Worm (Caenorhabditis elegans) whole organism, L1 larva: ENCODE measurements around the gene C35C5.9.

Experiments used
- C04F5.9 ChIP-seq: sonication (generic microtip); optimal IDR thresholded peaks from 2 replicates; lab custom pipeline; 2016; ENCODE audit warnings: missing genetic modification characterization, missing compliant biosample characterization
- C16A3.4 ChIP-seq: fragments of 150-350 bp; optimal IDR thresholded peaks from 2 replicates; lab custom pipeline; 2014; ENCODE audit warnings: missing biosample characterization, missing genetic modification characterization
- C34B4.2 ChIP-seq: sonication (generic microtip); optimal IDR thresholded peaks from 2 replicates; lab custom pipeline; 2017; ENCODE audit warnings: mild to moderate bottlenecking, missing genetic modification characterization, missing compliant biosample characterization
- F16B12.6 ChIP-seq: fragments of 150-350 bp; optimal IDR thresholded peaks from 2 replicates; lab custom pipeline; 2014; ENCODE audit warnings: missing biosample characterization, missing genetic modification characterization
- Y116A8C.19 ChIP-seq: sonication (generic microtip); optimal IDR thresholded peaks from 2 replicates; lab custom pipeline; 2016; ENCODE audit warnings: missing compliant biosample characterization, missing genetic modification characterization, borderline replicate concordance
- alr-1 ChIP-seq: fragments of 200-800 bp; sonication (Bioruptor generic); optimal IDR thresholded peaks from 2 replicates; lab custom pipeline; 2018; ENCODE audit warnings: borderline replicate concordance, mild to moderate bottlenecking, missing genetic modification characterization, missing compliant biosample characterization
- aly-2 ChIP-seq: fragments of 150-350 bp; optimal IDR thresholded peaks from 2 replicates; lab custom pipeline; 2014; ENCODE audit warnings: missing biosample characterization, missing genetic modification characterization
- ceh-82 ChIP-seq, 3 experiments: fragments of 150-350 bp in 1 of 3; sonication (generic microtip) in 2 of 3; optimal IDR thresholded peaks; 2 replicates each; lab custom pipeline; 2014 to 2017; ENCODE audit warnings: missing biosample characterization in 3 of 3, missing genetic modification characterization in 3 of 3
- ceh-88 ChIP-seq: fragments of 200-800 bp; sonication (Bioruptor generic); IDR thresholded peaks from 2 replicates; pipeline ENCODE4 v1.3.6; 2022; ENCODE audit warnings: missing genetic modification characterization, missing compliant biosample characterization
- dsc-1 ChIP-seq: sonication (generic microtip); optimal IDR thresholded peaks from 2 replicates; lab custom pipeline; 2016; ENCODE audit warnings: mild to moderate bottlenecking, missing genetic modification characterization, missing compliant biosample characterization
- efl-1 ChIP-seq, 4 experiments: fragments of 150-350 bp; optimal IDR thresholded peaks in 3 of 4; peaks in 1 of 4; 1 replicate in 1 of 4; 2 replicates in 3 of 4; lab custom pipeline; 2014; ENCODE audit warnings: missing biosample characterization in 2 of 4, missing genetic modification characterization in 2 of 4, missing genetic modification reagents in 2 of 4
- efl-3 ChIP-seq: fragments of 200-800 bp; sonication (Bioruptor generic); optimal IDR thresholded peaks from 2 replicates; lab custom pipeline; 2018; ENCODE audit warnings: mild to moderate bottlenecking, missing genetic modification characterization, missing compliant biosample characterization
- egl-13 ChIP-seq: sonication (generic microtip); optimal IDR thresholded peaks from 2 replicates; lab custom pipeline; 2016; ENCODE audit warnings: missing genotype, missing genetic modification reagents, missing genetic modification characterization, missing compliant biosample characterization
- elt-3 ChIP-seq, 6 experiments: fragments of 150-350 bp in 1 of 6; sonication (generic microtip); optimal IDR thresholded peaks; 2 replicates each; lab custom pipeline; 2017 to 2018; ENCODE audit warnings: missing biosample characterization in 6 of 6, missing genetic modification characterization in 6 of 6, inconsistent platforms in 1 of 6
- ets-5 ChIP-seq: fragments of 200-800 bp; sonication (Bioruptor generic); IDR thresholded peaks from 2 replicates; pipeline ENCODE4 v1.3.6; 2022; ENCODE audit warnings: missing genetic modification characterization, missing compliant biosample characterization
- fkh-4 ChIP-seq: sonication (generic microtip); optimal IDR thresholded peaks from 2 replicates; lab custom pipeline; 2016; ENCODE audit warnings: missing compliant biosample characterization, missing genetic modification characterization, borderline replicate concordance
- fkh-8 ChIP-seq: sonication (generic microtip); optimal IDR thresholded peaks from 2 replicates; lab custom pipeline; 2016; ENCODE audit warnings: mild to moderate bottlenecking, missing genetic modification characterization, missing compliant biosample characterization
- hlh-17 ChIP-seq: fragments of 200-800 bp; sonication (Bioruptor generic); optimal IDR thresholded peaks from 2 replicates; lab custom pipeline; 2018; ENCODE audit warnings: missing genetic modification characterization, mild to moderate bottlenecking, missing compliant biosample characterization, moderate library complexity, borderline replicate concordance
- hlh-4 ChIP-seq: sonication (generic microtip); optimal IDR thresholded peaks from 2 replicates; lab custom pipeline; 2016; ENCODE audit warnings: mild to moderate bottlenecking, missing genetic modification characterization, missing compliant biosample characterization
- isw-1 ChIP-seq: fragments of 200-800 bp; sonication (Bioruptor generic); IDR thresholded peaks from 2 replicates; pipeline ENCODE4 v1.3.6; 2022; ENCODE audit warnings: missing genetic modification characterization, missing compliant biosample characterization
- lin-14 ChIP-seq: fragments of 200-800 bp; sonication (Bioruptor generic); optimal IDR thresholded peaks from 2 replicates; lab custom pipeline; 2018; ENCODE audit warnings: mild to moderate bottlenecking, missing genetic modification characterization, moderate library complexity, missing compliant biosample characterization
- lin-35 ChIP-seq, 2 experiments: fragments of 150-350 bp; optimal IDR thresholded peaks; 2 replicates each; lab custom pipeline; 2014; ENCODE audit warnings: missing biosample characterization in 2 of 2, missing genetic modification characterization in 2 of 2, missing genetic modification reagents in 2 of 2
- mab-9 ChIP-seq: fragments of 200-800 bp; sonication (Bioruptor generic); IDR thresholded peaks from 2 replicates; pipeline ENCODE4 v1.3.6; 2022; ENCODE audit warnings: missing genetic modification reagents, missing genetic modification characterization, missing compliant biosample characterization
- mdl-1 ChIP-seq, 2 experiments: fragments of 150-350 bp; optimal IDR thresholded peaks; 2 replicates each; lab custom pipeline; 2014 to 2017; ENCODE audit warnings: missing biosample characterization in 2 of 2, missing genetic modification characterization in 2 of 2, inconsistent platforms in 1 of 2
- mef-2 ChIP-seq: fragments of 150-350 bp; optimal IDR thresholded peaks from 2 replicates; lab custom pipeline; 2014; ENCODE audit warnings: missing biosample characterization, missing genetic modification characterization
- mep-1 ChIP-seq: fragments of 150-350 bp; optimal IDR thresholded peaks from 2 replicates; lab custom pipeline; 2014; ENCODE audit warnings: missing biosample characterization, missing genetic modification characterization
- nhr-19 ChIP-seq: fragments of 200-800 bp; sonication (Bioruptor generic); conservative IDR thresholded peaks from 2 replicates; pipeline ENCODE4 v1.3.6; 2022; ENCODE audit warnings: missing genetic modification characterization, missing compliant biosample characterization
- nhr-237 ChIP-seq: fragments of 150-350 bp; optimal IDR thresholded peaks from 2 replicates; lab custom pipeline; 2014; ENCODE audit warnings: missing biosample characterization, missing genetic modification characterization
- nhr-28 ChIP-seq: fragments of 150-350 bp; optimal IDR thresholded peaks from 2 replicates; lab custom pipeline; 2014; ENCODE audit warnings: missing biosample characterization, missing genetic modification characterization
- nhr-71 ChIP-seq: sonication (generic microtip); optimal IDR thresholded peaks from 2 replicates; lab custom pipeline; 2016; ENCODE audit warnings: mild to moderate bottlenecking, missing genetic modification characterization, moderate library complexity, missing compliant biosample characterization
- nhr-84 ChIP-seq: sonication (generic microtip); optimal IDR thresholded peaks from 2 replicates; lab custom pipeline; 2017; ENCODE audit warnings: missing biosample characterization, missing genetic modification characterization
- nhr-90 ChIP-seq: sonication (generic microtip); optimal IDR thresholded peaks from 2 replicates; lab custom pipeline; 2016; ENCODE audit warnings: mild to moderate bottlenecking, missing genetic modification characterization, missing compliant biosample characterization; ENCODE audit not compliant: poor library complexity
- pax-3 ChIP-seq: fragments of 200-800 bp; sonication (Bioruptor generic); optimal IDR thresholded peaks from 2 replicates; lab custom pipeline; 2018; ENCODE audit warnings: mild to moderate bottlenecking, missing genetic modification characterization, moderate library complexity, missing compliant biosample characterization
- pqm-1 ChIP-seq: sonication (generic microtip); optimal IDR thresholded peaks from 3 replicates; lab custom pipeline; 2017; ENCODE audit warnings: missing biosample characterization, missing genetic modification characterization
- rnt-1 ChIP-seq: sonication (generic microtip); optimal IDR thresholded peaks from 2 replicates; lab custom pipeline; 2016; ENCODE audit warnings: mild to moderate bottlenecking, missing genetic modification characterization, moderate library complexity, missing compliant biosample characterization
- sptf-1 ChIP-seq: fragments of 150-350 bp; optimal IDR thresholded peaks from 2 replicates; lab custom pipeline; 2014; ENCODE audit warnings: missing biosample characterization, missing genetic modification characterization
- swsn-7 ChIP-seq: sonication (generic microtip); optimal IDR thresholded peaks from 2 replicates; lab custom pipeline; 2016; ENCODE audit warnings: missing genetic modification characterization, missing compliant biosample characterization
- tlp-1 ChIP-seq: fragments of 150-350 bp; optimal IDR thresholded peaks from 2 replicates; lab custom pipeline; 2014; ENCODE audit warnings: missing biosample characterization, missing genetic modification characterization
- unc-30 ChIP-seq: sonication (generic microtip); optimal IDR thresholded peaks from 2 replicates; lab custom pipeline; 2017; ENCODE audit warnings: missing biosample characterization, missing genetic modification characterization
- unc-62 ChIP-seq: fragments of 150-350 bp; optimal IDR thresholded peaks from 2 replicates; lab custom pipeline; 2014; ENCODE audit warnings: missing biosample characterization, missing genetic modification reagents, missing genetic modification characterization
- vab-15 ChIP-seq: sonication (generic microtip); optimal IDR thresholded peaks from 2 replicates; lab custom pipeline; 2017; ENCODE audit warnings: missing genotype, mild to moderate bottlenecking, missing genetic modification characterization, missing compliant biosample characterization
- zag-1 ChIP-seq: fragments of 150-350 bp; optimal IDR thresholded peaks from 2 replicates; lab custom pipeline; 2014; ENCODE audit warnings: missing biosample characterization, missing genetic modification characterization
- zip-4 ChIP-seq: fragments of 200-800 bp; sonication (Bioruptor generic); optimal IDR thresholded peaks from 2 replicates; lab custom pipeline; 2018; ENCODE audit warnings: mild to moderate bottlenecking, missing genetic modification characterization, moderate library complexity, missing compliant biosample characterization

The C35C5.9 gene

DNA sequence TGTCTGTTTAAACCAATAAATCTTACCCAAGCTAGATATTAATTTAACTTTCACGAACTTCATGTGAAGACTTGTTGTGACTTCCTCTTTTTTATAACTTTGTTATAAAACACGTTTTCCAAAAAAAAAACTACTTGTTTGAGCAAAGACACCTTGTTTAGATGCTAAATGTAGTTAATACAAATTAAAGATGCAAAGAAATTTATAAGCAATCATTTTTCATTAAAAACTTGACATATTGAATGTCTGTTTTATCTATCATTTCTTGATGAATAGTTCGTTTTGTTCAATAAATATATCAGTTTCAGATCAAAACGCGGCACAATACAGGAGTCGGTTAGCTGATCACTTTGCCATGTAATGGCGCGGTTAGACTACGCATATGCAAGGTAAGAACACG lies 35.8 kb downstream of the C35C5.9 start, which contains the start of gene frm-3:
frm-3 (plus strand) TSS at position 301 of the 400 bp plus-strand sequence.
- no peak for TF ChIP-seq rnt-1 (tag; lab: Kevin White, UChicago)
- TF ChIP-seq efl-1 (optimal IDR thresholded peaks at IDR 0.05; lab: Kevin White, UChicago), result no peak
- TF ChIP-seq efl-1 (GFP tag; optimal IDR thresholded peaks at IDR 0.05 in 1 of 2; lab: Kevin White, UChicago), result no peak
- no peak for TF ChIP-seq fkh-8 (tag; lab: Kevin White, UChicago)
- no peak for TF ChIP-seq ceh-88
- no peak for TF ChIP-seq lin-35 (GFP tag; optimal IDR thresholded peaks at IDR 0.05; lab: Kevin White, UChicago)
- TF ChIP-seq egl-13 (tag; lab: Kevin White, UChicago), result no peak
- TF ChIP-seq dsc-1, result no peak
- no peak for TF ChIP-seq mdl-1 (tag; optimal IDR thresholded peaks at IDR 0.05; lab: Kevin White, UChicago)
- no peak for TF ChIP-seq nhr-237
- TF ChIP-seq fkh-4 (tag; lab: Kevin White, UChicago), result no peak
- no peak for TF ChIP-seq tlp-1
- no peak for TF ChIP-seq zag-1 (tag; lab: Kevin White, UChicago)
- TF ChIP-seq C34B4.2 (tag; lab: Kevin White, UChicago), result no peak
- TF ChIP-seq efl-3 (GFP tag; lab: Kevin White, UChicago), result no peak
- TF ChIP-seq elt-3 (tag; optimal IDR thresholded peaks at IDR 0.05; lab: Kevin White, UChicago), result no peak
- TF ChIP-seq, all 84 proteins: peak for 0

DNA sequence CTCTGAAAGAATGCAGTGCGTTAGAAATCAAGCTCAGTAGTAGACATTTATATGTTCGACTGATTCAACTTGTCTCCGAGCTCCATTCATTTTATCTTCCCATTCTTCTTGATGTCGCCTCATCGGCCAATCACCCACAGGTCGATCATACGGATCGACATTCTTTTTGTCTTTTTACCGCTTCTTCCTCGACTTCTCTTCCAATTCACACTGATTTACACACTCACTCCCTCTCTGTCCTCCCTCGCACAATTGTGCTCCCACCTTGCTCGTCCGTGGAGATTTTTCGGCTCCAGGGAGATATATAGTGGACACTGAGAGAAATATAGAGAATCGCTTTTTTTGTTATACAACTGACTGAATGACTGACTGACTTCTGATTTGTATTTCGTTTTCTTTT lies 37.8 kb downstream of the C35C5.9 start:
- no peak for TF ChIP-seq Y116A8C.19 (tag; lab: Kevin White, UChicago)
- peak; percentile 67 for TF ChIP-seq lin-14 (GFP tag; lab: Kevin White, UChicago)
- peak; percentile 44 for TF ChIP-seq rnt-1 (tag; lab: Kevin White, UChicago)

DNA sequence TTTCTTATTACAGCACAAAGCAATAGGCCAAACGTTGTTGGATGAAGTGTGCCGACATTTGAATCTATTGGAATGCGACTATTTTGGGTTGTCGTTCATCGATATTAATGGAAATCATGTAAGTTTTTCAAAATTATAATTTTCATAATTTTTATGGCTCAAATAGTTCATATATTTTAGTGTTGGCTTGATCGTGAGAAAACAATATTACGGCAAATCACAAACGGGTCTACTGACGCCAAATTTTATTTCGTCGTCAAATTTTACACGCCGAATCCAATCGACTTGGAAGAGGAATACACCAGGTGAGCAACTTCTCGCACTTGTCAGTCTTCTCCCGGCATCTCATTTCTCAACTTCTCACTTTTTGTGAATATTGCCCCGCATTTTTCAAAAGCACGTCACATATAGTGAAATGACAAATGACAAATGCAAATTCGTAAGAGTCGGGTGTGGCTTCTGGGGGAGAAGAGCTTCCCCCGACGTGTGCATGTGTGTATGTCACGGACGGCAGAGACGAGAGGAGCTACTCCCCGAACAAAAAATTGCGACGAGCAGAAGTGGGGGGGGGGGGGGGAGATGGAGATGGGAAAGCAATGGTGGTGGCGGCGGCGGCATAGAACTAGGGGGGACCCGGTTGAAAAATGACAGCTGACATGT lies 40.2 kb downstream of the C35C5.9 start:
- no peak for TF ChIP-seq efl-1 (optimal IDR thresholded peaks at IDR 0.05; lab: Kevin White, UChicago)
- TF ChIP-seq efl-1 (GFP tag; optimal IDR thresholded peaks at IDR 0.05 in 1 of 2; lab: Kevin White, UChicago), result peak in 1 of 2 experiments; percentile 49
- peak; percentile 78 for TF ChIP-seq lin-14 (GFP tag; lab: Kevin White, UChicago)
- TF ChIP-seq isw-1 (GFP tag; lab: Robert Waterston, UW), result no peak
- TF ChIP-seq mef-2 (tag; lab: Kevin White, UChicago), result no peak
- TF ChIP-seq F16B12.6, result no peak
- no peak for TF ChIP-seq hlh-17
- TF ChIP-seq alr-1, result no peak
- no peak for TF ChIP-seq aly-2 (tag; lab: Kevin White, UChicago)
- TF ChIP-seq nhr-90 (tag; lab: Kevin White, UChicago), result no peak
- no peak for TF ChIP-seq nhr-19
- TF ChIP-seq C04F5.9 (tag; lab: Kevin White, UChicago), result no peak
- 0 out of 2 replicates have a peak, but pooled peaks have one; percentile 19 for TF ChIP-seq mab-9 (GFP tag; lab: Robert Waterston, UW)
- no peak for TF ChIP-seq nhr-71 (tag; lab: Kevin White, UChicago)
- no peak for TF ChIP-seq unc-30
- TF ChIP-seq ceh-82 (tag; optimal IDR thresholded peaks at IDR 0.05; lab: Kevin White, UChicago), result peak in 1 of 3 experiments; percentile 17
- no peak for TF ChIP-seq pqm-1 (tag; lab: Kevin White, UChicago)

DNA sequence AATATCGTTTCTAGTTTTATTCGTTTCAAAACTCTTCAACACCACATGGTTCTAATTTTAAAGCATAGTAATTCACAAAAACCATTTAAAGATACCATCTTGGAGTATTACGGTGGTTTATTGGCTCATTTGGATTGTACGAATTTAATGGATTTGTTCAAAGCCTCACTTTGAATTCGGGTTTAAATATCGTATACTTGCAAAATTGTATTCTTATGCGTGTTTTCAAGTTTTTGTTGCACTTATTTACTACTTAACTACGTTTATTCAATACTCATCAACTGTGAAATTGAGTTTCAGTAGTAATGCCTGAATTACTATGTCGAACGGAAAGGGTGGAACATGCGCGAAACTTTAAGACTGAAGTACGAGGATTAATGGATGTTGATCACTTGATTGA lies 49.0 kb downstream of the C35C5.9 start, which contains the start of gene abts-2:
abts-2 (plus strand) TSS at position 301 of the 400 bp plus-strand sequence.
- TF ChIP-seq fkh-4 (tag; lab: Kevin White, UChicago) (no peak), hlh-4 (tag; lab: Kevin White, UChicago) (no peak), unc-62 (GFP tag; lab: Kevin White, UChicago) (no peak), rnt-1 (tag; lab: Kevin White, UChicago) (no peak), ceh-88 (no peak), isw-1 (GFP tag; lab: Robert Waterston, UW) (no peak), pax-3 (tag; lab: Kevin White, UChicago) (no peak), vab-15 (no peak), C16A3.4 (tag; lab: Kevin White, UChicago) (no peak), ets-5 (GFP tag; lab: Robert Waterston, UW) (no peak), swsn-7 (tag; lab: Kevin White, UChicago) (no peak), mep-1 (tag; lab: Kevin White, UChicago) (no peak), nhr-28 (tag; lab: Kevin White, UChicago) (no peak), F16B12.6 (no peak), sptf-1 (no peak), nhr-84 (tag; lab: Kevin White, UChicago) (no peak), tlp-1 (no peak), zip-4 (GFP tag; lab: Kevin White, UChicago) (no peak)
